Worm (Caenorhabditis elegans): ENCODE data around the gene csa-1.

Gene csa-1

ce11 chrII:9325555-9325954, 6.0 kb upstream of the csa-1 start:
- TF ChIP-seq nhr-232 (tag; optimal IDR thresholded peaks at IDR 0.05) (no peak), sox-4 (tag; optimal IDR thresholded peaks at IDR 0.05) (no peak), lin-11 (tag; optimal IDR thresholded peaks at IDR 0.05) (no peak), tbx-7 (tag; optimal IDR thresholded peaks at IDR 0.05) (no peak), unc-3 (GFP tag; conservative IDR thresholded peaks at IDR 0.05) (no peak), unc-3 (tag; optimal IDR thresholded peaks at IDR 0.05) (no peak), rnt-1 (tag; optimal IDR thresholded peaks at IDR 0.05) (no peak), gmeb-2 (tag; optimal IDR thresholded peaks at IDR 0.05) (no peak), ceh-34 (tag; optimal IDR thresholded peaks at IDR 0.05) (no peak), ceh-19 (GFP tag; optimal IDR thresholded peaks at IDR 0.05) (no peak), ztf-16 (tag; optimal IDR thresholded peaks at IDR 0.05) (no peak), pax-1 (tag; optimal IDR thresholded peaks at IDR 0.05) (no peak), pros-1 (tag; optimal IDR thresholded peaks at IDR 0.05) (no peak), ahr-1 (tag; optimal IDR thresholded peaks at IDR 0.05) (no peak), sox-2 (GFP tag; IDR thresholded peaks at IDR 0.05) (no peak), K02D7.2 (tag; optimal IDR thresholded peaks at IDR 0.05) (no peak), C38D4.7 (GFP tag; optimal IDR thresholded peaks at IDR 0.05) (no peak), hlh-30 (tag; optimal IDR thresholded peaks at IDR 0.05; ENCODE audit: insufficient read depth) (no peak), pha-2 (tag; optimal IDR thresholded peaks at IDR 0.05) (no peak), ama-1 (optimal IDR thresholded peaks at IDR 0.05) (no peak)

ce11 chrII:9324824-9325351, 5.4 kb upstream of the csa-1 start, which contains the start of gene eat-3:
eat-3 (plus strand) TSS chrII:9324874.
- TF ChIP-seq unc-55 (GFP tag; optimal IDR thresholded peaks at IDR 0.05) (peak; percentile 2), Y22D7AL.16 (tag; optimal IDR thresholded peaks at IDR 0.05) (no peak), ceh-34 (tag; optimal IDR thresholded peaks at IDR 0.05) (peak; percentile 41)

- TF ChIP-seq tbx-7 (tag; optimal IDR thresholded peaks at IDR 0.05), result no peak
- no peak for TF ChIP-seq madf-2 (tag; optimal IDR thresholded peaks at IDR 0.05)
- no peak for TF ChIP-seq ref-2 (tag; optimal IDR thresholded peaks at IDR 0.05)
- no peak for TF ChIP-seq eyg-1 (tag; optimal IDR thresholded peaks at IDR 0.05)
- no peak for TF ChIP-seq hlh-8 (tag; optimal IDR thresholded peaks at IDR 0.05)
Observed at ce11 chrII:9323660-9324059, 4.1 kb upstream of the csa-1 start, which contains the start of gene egli-1. egli-1 (plus strand) TSS chrII:9323960.

ce11 chrII:9322870-9323349, 3.4 kb upstream of the csa-1 start, which contains the start of gene rab-39:
rab-39 (minus strand) TSS chrII:9322920.
- TF ChIP-seq pros-1 (tag; optimal IDR thresholded peaks at IDR 0.05) (no peak), unc-42 (tag; optimal IDR thresholded peaks at IDR 0.05) (peak; percentile 53), ceh-48 (tag; optimal IDR thresholded peaks at IDR 0.05) (peak; percentile 3)

- peak; percentile 32 for TF ChIP-seq tbx-2 (tag; optimal IDR thresholded peaks at IDR 0.05)
- TF ChIP-seq nhr-11 (tag; optimal IDR thresholded peaks at IDR 0.05), result no peak
- peak; percentile 19 for TF ChIP-seq hlh-30 (tag; optimal IDR thresholded peaks at IDR 0.05; ENCODE audit: insufficient read depth)
- TF ChIP-seq nhr-232 (tag; optimal IDR thresholded peaks at IDR 0.05), result no peak
- TF ChIP-seq dve-1 (tag; optimal IDR thresholded peaks at IDR 0.05), result no peak
- TF ChIP-seq ceh-14 (tag; optimal IDR thresholded peaks at IDR 0.05), result no peak
- no peak for TF ChIP-seq pat-9 (tag; optimal IDR thresholded peaks at IDR 0.05)
- TF ChIP-seq npax-4 (tag; optimal IDR thresholded peaks at IDR 0.05), result no peak
- no peak for TF ChIP-seq madf-2 (tag; optimal IDR thresholded peaks at IDR 0.05)
- no peak for TF ChIP-seq syd-9 (tag; optimal IDR thresholded peaks at IDR 0.05)
- no peak for TF ChIP-seq K02D7.2 (tag; optimal IDR thresholded peaks at IDR 0.05)
- no peak for TF ChIP-seq ceh-48 (tag; optimal IDR thresholded peaks at IDR 0.05)
- no peak for TF ChIP-seq ref-2 (tag; optimal IDR thresholded peaks at IDR 0.05)
- TF ChIP-seq hlh-15 (tag; optimal IDR thresholded peaks at IDR 0.05), result no peak
- TF ChIP-seq ama-1 (optimal IDR thresholded peaks at IDR 0.05), result no peak
- no peak for TF ChIP-seq ets-4 (tag; optimal IDR thresholded peaks at IDR 0.05)
- peak; percentile 1 for TF ChIP-seq ceh-31 (tag; optimal IDR thresholded peaks at IDR 0.05)
- no peak for TF ChIP-seq ceh-18 (tag; optimal IDR thresholded peaks at IDR 0.05)
- no peak for TF ChIP-seq unc-86 (tag; optimal IDR thresholded peaks at IDR 0.05)
- no peak for TF ChIP-seq fkh-6 (tag; optimal IDR thresholded peaks at IDR 0.05)
- no peak for TF ChIP-seq sox-4 (tag; optimal IDR thresholded peaks at IDR 0.05)
- no peak for TF ChIP-seq pha-4 (tag; optimal IDR thresholded peaks at IDR 0.05)
- no peak for TF ChIP-seq pax-1 (tag; optimal IDR thresholded peaks at IDR 0.05)
Observed at ce11 chrII:9316801-9317200, 2.7 kb downstream of the csa-1 start.

All from whole organism, late embryonic.